Fruit fly (Drosophila melanogaster) whole organism: ENCODE results near the gene CARPB.

ENCODE experiments used
- CG8478 ChIP-seq: fragments of >200 bp; optimal IDR thresholded peaks from 2 replicates; lab custom pipeline; 2018; ENCODE audit warnings: inconsistent platforms
- EcR ChIP-seq, 2 experiments: fragments of >200 bp; optimal IDR thresholded peaks; 2 replicates each; lab custom pipeline; 2017; ENCODE audit warnings: missing biosample characterization in 2 of 2, missing genetic modification characterization in 2 of 2, missing genetic modification reagents in 2 of 2
- usp ChIP-seq: fragments of >200 bp; optimal IDR thresholded peaks from 2 replicates; lab custom pipeline; 2017; ENCODE audit warnings: missing biosample characterization, missing genetic modification characterization, mixed read lengths

DNA sequence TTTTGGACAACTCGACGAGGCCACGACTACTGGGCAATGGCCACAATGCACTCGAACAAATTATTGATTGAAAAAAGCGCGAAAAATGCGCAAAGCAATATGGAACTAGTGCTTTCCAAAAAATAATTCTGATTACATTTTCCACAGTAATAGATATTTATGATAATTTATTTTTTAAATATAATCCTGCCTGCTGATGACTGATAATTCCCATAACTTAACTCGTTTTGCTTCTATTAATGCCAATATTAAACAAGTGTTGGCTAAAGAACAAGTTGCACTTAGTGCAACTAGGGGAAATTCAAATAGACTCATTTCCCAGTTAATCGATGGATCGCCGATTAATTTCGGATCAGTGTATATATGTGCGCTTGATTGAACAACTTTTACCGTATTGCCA lies 31.6 kb upstream of the CARPB start:
- TF ChIP-seq usp (GFP tag; lab: Kevin White, UChicago) (no peak), CG8478 (lab: Kevin White, UChicago) (no peak), EcR (GFP tag; optimal IDR thresholded peaks at IDR 0.05; lab: Kevin White, UChicago) (no peak)
